Fruit fly (Drosophila melanogaster): Measurements from ENCODE around the gene CG17650.

DNA sequence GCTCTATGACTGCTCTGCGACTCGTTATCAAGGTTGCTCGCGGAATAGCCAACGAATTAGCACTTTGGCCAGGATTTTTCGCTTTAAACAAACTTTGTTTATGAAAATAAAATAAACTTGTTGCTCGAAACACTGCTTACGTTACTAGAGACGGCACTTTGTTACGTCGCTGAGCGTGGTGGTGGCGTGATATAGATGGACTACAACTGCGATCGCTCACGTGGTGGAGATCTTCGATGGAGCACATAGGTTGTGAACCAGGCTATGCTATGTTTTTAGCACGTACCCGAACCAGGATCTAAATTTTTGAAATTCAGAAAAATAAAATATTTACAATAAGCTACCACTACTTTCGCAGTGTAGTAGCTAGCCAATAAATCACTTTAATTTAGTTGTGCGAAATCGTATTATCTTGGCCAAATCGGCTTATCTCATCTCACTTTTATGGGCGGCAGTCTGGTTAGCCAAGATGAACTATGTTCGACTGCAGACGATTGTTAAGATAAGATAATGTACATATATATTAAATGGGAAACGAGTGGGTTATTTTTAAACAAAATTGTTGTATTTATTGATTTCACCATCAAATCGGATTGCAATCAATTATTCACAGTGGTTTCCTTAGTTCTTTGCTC is 43.1 kb downstream of the CG17650 start, which contains the start of gene frtz:
- no peak for TF ChIP-seq CG1620 (GFP tag; optimal IDR thresholded peaks at IDR 0.05)
- TF ChIP-seq Hr96 (GFP tag; optimal IDR thresholded peaks at IDR 0.05): no peak
